Worm (Caenorhabditis elegans) whole organism, L4/young adult: ENCODE measurements around the gene C15H9.11.

Experiments used
- W03F9.2 ChIP-seq: fragments of 150-350 bp; optimal IDR thresholded peaks from 2 replicates; lab custom pipeline; 2014; ENCODE audit warnings: missing biosample characterization, missing genetic modification characterization
- dao-5 ChIP-seq: sonication (generic microtip); optimal IDR thresholded peaks from 2 replicates; lab custom pipeline; 2016; ENCODE audit warnings: missing genotype, missing genetic modification characterization, moderate library complexity, missing compliant biosample characterization
- him-1 ChIP-seq: sonication (generic microtip); optimal IDR thresholded peaks from 2 replicates; lab custom pipeline; 2016; ENCODE audit warnings: missing genotype, missing genetic modification reagents, missing genetic modification characterization, missing compliant biosample characterization

The C15H9.11 gene

DNA sequence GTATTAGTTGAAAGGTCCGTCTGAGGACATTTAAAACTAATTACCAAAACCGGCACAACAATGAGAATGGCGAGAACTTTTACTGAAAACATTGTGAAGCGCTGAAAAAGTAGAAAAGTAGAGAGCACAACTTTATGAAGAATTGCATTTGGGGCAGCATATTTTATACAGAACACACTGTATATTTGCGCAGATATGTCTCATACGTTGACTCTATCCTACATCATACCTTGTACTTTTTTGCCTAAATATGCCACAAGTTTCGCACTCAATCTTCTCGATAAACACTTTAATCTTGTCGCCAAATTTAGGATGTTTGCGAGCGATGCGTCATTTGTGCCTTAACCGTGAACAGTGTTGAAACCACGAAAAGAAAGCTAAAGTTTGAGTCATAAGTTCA lies at the start of gene C15H9.11:
Gene C15H9.11 (minus strand): TSS at position 101 of the 400 bp plus-strand sequence.
- TF ChIP-seq dao-5 (tag; lab: Kevin White, UChicago) (no peak), him-1 (tag; lab: Kevin White, UChicago) (no peak), W03F9.2 (no peak)

DNA sequence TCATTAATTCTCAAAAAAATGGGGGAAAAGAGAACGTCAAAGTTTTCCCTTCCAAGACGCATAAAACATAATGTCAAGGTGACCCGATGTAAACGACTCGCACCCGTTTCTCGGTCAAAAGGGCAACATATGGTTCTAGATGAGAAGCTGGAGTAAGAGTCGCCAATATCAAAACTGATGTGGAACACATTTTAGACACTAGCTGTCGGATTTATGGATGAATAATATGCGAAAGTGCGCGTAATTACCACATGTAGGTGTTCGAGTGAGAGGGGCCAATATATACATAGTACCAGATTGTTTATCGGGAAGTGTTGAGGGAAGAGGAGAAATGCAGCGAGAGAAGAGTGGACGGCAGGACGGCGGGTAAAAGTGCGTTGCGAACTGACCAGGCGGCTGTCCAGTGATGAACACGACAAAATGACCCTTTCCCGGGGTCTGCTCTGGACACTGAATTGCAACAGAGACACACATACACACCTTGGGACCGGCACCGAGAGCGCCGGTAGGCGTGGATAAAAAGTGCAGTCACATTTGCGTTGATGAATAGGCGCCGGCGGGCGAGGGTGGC lies 47.8 kb upstream of the C15H9.11 start:
- TF ChIP-seq him-1 (tag; lab: Kevin White, UChicago) (no peak), W03F9.2 (no peak), dao-5 (tag; lab: Kevin White, UChicago) (no peak)

DNA sequence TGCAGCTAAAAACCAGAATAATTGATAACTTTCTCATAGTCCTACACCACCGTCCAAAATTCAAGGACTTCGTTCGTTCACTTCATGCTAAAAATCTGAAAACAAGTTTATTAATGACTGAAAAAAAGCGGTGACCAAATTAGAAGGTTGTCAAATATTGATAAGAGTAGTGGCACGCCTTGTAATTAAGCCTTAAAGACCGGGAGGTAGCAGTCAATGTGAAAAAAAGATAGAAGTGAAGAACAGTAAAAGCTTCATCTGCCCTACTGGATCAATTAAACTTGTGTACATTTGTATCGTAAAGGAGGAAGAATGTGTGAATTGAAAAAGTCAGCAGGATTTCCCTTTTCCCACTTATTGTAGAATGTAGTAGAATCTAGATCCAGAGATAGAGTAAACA lies 47.3 kb upstream of the C15H9.11 start, which contains the start of gene tag-275:
Gene tag-275 (minus strand): TSS at position 101 of the 400 bp plus-strand sequence.
- TF ChIP-seq W03F9.2 (no peak), dao-5 (tag; lab: Kevin White, UChicago) (no peak), him-1 (tag; lab: Kevin White, UChicago) (no peak)

DNA sequence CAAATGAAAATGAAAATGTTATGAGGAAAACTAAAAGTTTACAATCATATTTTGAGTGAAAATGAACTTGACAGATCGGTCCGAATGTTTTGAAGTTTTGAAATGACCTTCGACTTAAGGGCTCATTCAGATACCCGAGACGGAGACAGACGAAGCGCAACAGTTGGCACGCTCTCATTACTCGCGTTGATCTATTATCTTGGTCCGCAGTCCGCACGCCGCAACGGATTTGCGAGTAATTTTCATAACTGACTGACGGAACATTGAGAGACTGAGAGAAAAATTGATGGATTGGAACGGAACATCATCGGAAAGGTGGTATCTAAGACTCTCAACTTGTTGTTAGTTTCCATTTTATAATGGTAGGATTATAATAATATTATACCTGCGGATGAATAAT lies 42.7 kb upstream of the C15H9.11 start:
- TF ChIP-seq him-1 (tag; lab: Kevin White, UChicago) (no peak), W03F9.2 (no peak), dao-5 (tag; lab: Kevin White, UChicago) (no peak)

DNA sequence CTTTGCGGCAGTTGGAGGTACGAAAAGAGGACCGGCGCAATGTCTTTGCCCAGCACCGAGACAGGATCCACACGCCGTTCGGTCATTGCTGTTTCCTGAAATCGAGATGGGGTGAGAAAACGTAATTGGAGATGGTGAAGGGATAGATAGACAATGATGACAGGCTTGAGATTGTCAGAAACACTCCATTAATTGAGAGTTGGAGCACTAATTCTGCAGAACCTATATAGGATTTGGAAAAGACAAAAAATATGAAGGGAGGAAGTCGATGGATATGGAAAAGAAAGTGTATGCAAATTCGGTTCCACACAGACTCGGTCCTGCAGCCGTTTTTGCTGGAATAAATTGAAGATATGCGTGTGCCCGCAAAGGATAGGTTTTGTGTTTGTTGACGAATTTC lies 35.0 kb upstream of the C15H9.11 start, which contains the start of gene Y72A10A.1:
Gene Y72A10A.1 (minus strand): TSS at position 101 of the 400 bp plus-strand sequence.
- TF ChIP-seq W03F9.2 (no peak), dao-5 (tag; lab: Kevin White, UChicago) (no peak), him-1 (tag; lab: Kevin White, UChicago) (no peak)

DNA sequence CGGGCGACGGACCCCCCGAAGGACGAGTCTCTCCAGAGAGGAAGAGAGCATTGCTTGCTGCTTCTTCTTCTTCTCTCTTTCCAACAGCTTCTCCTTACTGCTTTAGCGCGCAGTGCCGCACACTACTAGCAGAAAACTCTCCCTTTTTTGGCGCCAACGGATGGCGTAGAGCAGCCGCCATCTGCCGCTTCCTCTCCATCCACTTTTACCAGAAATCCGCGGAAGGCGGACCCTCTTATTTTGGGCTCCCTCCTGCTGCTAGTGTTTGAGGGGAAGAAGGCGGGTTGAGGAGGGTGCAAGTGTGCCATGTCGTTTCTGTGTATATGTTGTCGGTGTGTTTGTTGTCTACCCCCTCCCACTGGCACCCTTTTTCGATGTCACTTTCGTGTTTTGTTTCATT lies 31.2 kb upstream of the C15H9.11 start:
- TF ChIP-seq dao-5 (tag; lab: Kevin White, UChicago) (no peak), W03F9.2 (no peak), him-1 (tag; lab: Kevin White, UChicago) (no peak)

DNA sequence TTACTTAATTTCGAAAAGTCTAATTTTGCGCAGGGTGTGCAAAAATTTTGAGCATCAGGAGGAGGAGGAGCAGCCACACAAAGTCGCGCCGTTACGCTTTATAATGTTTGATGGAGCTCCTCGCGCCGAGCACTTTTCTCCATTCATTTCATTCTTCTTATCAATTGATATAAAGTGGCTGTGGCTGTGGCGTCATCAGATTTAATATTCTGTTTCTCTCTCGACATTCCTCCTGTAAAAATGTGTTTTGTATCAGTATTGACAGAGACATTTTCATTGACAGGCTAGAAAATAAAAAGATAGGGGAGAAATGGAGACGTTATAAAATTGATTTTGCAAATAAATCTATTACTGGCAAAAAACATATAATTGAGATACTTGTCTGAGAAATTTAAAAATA lies 26.1 kb upstream of the C15H9.11 start:
- TF ChIP-seq dao-5 (tag; lab: Kevin White, UChicago), result no peak
- TF ChIP-seq W03F9.2, result no peak
- no peak for TF ChIP-seq him-1 (tag; lab: Kevin White, UChicago)

DNA sequence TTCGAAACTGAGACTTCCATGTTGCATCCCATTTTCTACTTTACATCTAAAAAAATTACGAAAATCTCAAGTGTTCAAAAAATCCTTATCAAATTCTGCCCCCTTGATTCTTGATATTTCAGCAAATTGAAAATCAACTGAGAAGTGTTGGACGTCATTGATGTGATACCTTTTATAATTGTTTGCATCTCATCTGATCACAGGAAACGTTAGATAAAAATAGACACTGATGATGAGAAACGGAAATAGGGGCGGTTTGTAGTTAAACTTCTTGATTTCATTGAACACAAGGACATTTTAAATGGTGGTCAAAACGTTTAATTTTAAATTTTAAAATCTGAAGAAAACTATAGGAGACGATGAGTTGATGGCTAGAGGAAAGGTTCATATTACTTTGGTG lies 25.6 kb upstream of the C15H9.11 start:
- no peak for TF ChIP-seq W03F9.2

DNA sequence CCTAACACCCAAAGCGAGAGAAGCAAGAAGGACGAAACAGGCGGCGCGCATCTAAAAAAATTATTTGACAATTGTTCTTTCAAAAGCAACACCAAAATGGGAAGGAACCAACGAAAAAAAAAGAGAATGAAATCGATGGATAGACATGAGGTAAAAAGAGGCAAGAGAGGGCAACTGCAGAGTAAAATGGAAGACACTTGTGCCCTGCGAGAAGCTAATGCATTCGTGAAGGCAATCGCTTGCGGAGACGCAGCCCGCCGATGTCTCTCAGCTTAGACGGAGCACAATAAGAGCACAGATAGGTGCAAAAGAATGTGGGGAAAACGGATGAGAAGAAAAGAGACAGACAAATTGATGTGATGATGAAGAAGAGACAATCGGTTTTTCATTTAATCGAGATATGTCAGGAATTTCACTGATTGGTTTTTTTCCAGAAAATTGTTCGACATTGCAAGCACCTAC lies 25.1 kb upstream of the C15H9.11 start, which contains the start of gene C15H9.9:
Gene C15H9.9 (minus strand): TSS at position 51 of the 462 bp plus-strand sequence.
- no peak for TF ChIP-seq dao-5 (tag; lab: Kevin White, UChicago)
- no peak for TF ChIP-seq W03F9.2
- TF ChIP-seq him-1 (tag; lab: Kevin White, UChicago), result peak; percentile 54

DNA sequence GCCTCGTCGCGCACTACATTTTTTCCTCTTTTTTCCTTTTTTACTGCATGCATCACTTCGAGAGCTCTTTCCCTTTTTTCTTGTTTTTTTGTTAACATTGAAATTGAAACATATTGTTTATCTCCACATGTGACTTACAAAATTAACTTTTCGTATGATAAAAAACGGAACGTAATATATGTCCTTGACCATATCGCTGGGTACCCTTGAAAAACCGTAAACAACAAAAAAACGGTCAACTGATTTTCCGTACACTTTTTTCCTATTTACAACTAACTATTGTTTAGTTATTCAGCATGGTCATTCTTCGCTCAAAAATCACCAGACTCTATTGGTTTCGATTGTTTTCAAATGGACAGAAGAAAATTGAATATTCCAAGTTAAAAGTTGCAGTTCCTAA lies 18.8 kb upstream of the C15H9.11 start, which contains the start of gene nnt-1:
Gene nnt-1 (plus strand): TSS at position 286 of the 400 bp plus-strand sequence.
- TF ChIP-seq him-1 (tag; lab: Kevin White, UChicago) (no peak), dao-5 (tag; lab: Kevin White, UChicago) (no peak), W03F9.2 (no peak)

DNA sequence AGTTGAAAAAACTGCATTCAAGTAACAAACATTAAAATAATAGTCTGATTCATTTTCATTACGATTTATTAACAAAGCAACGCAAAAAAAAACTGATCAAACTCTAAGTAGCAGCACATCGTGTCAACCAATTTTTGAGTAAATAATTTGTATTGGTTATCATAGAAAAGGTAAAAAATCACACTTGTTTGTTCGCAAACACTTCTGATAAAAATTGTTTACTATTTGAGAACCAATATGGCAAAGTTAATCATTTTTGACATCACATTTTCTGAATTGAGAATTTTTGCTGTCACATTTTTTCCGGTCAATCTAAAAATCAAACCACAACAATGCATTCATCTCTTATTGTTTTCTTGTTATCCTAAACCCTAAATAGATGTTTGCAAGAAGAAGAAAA lies 18.1 kb upstream of the C15H9.11 start:
- TF ChIP-seq him-1 (tag; lab: Kevin White, UChicago) (no peak), dao-5 (tag; lab: Kevin White, UChicago) (no peak), W03F9.2 (no peak)

DNA sequence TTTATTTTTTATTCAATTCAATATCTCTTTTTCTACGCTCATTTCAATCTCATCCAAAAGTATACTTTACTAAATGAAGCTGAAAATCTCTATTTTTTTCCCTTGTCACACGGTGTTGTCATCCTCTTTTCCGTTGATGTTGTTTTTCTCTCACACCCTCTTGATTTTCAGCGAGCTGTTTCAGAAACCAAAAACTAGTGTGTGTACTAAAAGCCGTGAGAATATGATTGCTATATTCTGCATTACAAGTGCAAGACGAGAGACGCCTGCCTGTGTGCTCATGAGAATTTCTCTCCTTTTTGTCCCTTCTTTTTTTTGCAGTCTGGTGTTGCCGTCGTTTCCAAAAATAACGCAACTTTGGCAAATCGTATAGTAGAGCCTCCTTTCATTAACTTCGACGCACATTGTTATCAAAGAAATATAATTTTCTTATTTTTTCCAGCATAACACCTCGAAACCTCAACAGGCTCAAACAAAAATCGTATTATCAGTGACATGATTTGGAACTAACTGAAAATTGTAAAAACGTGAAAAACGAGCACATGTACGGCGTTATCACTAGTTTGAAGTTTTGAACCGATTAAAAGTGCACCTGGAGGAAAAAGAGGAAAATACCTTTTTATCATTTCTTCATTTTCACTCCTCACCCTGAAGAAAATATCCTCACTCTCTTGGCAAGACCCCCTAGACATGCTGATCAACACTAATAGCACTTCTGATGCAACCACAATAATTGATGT lies 15.1 kb upstream of the C15H9.11 start, which contains the start of gene C15H9.2:
Gene C15H9.2 (plus strand): TSS at position 441 of the 740 bp plus-strand sequence.
- TF ChIP-seq him-1 (tag; lab: Kevin White, UChicago) (no peak), dao-5 (tag; lab: Kevin White, UChicago) (no peak), W03F9.2 (no peak)

DNA sequence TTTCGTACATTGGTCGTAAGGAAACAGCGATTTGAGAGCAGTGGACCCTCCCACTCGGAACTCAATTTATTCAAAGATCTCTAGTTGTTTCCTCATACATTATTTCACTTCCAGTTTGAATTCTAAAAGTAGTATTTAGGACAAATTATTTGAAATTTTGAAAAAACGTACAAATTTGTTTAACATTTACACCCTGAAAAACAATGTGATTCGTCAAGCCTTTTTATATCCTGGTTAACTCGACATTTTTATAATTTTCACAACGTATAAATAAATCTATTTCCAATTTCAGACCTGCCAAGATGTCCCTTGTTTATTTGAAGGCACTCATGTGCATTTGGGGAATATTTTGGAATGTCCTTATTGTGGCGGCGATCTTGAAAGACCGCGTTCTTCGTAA lies 12.3 kb upstream of the C15H9.11 start, which contains the start of gene C15H9.3:
Gene C15H9.3 (plus strand): TSS at position 301 of the 400 bp plus-strand sequence.
- TF ChIP-seq W03F9.2 (no peak), him-1 (tag; lab: Kevin White, UChicago) (no peak), dao-5 (tag; lab: Kevin White, UChicago) (no peak)

DNA sequence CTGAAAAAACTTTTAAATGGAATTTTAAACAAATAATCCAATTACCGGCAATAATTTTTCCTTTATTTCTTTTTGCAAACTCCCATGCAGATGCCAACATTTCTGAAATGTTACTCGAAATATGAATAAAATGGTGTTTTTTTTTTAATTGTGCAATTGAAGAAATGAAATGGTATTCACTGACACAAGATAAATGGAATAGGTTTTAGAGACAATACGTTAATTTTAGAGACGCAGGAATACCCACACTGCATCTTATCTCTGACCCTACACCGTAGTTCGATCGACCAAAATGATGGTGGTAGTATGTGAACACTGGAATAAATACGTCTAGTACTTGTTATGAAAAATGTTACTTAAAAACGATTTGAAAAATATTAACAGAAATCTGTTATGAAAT lies 9.6 kb upstream of the C15H9.11 start, which contains the start of gene prx-3:
Gene prx-3 (minus strand): TSS at position 101 of the 400 bp plus-strand sequence.
- TF ChIP-seq dao-5 (tag; lab: Kevin White, UChicago) (no peak), W03F9.2 (no peak), him-1 (tag; lab: Kevin White, UChicago) (no peak)
